Worm (Caenorhabditis elegans) whole organism, late embryonic: ENCODE results near the gene tig-2.

Experiments used
- K09A11.1 ChIP-seq: sonication (generic microtip); optimal IDR thresholded peaks from 2 replicates; lab custom pipeline; 2017; ENCODE audit warnings: antibody characterized with exemption, mild to moderate bottlenecking, missing genetic modification characterization, missing compliant biosample characterization; ENCODE audit not compliant: insufficient read depth
- ama-1 ChIP-seq: fragments of 150-350 bp; optimal IDR thresholded peaks from 2 replicates; lab custom pipeline; 2014
- ceh-31 ChIP-seq: sonication (generic microtip); optimal IDR thresholded peaks from 2 replicates; lab custom pipeline; 2016; ENCODE audit warnings: missing genetic modification characterization, missing compliant biosample characterization
- elt-2 ChIP-seq: sonication (generic microtip); optimal IDR thresholded peaks from 2 replicates; lab custom pipeline; 2016; ENCODE audit warnings: missing genetic modification reagents, missing genetic modification characterization, missing compliant biosample characterization
- fkh-10 ChIP-seq: fragments of 150-350 bp; optimal IDR thresholded peaks from 2 replicates; lab custom pipeline; 2014; ENCODE audit warnings: missing biosample characterization, missing genetic modification reagents, missing genetic modification characterization
- hlh-15 ChIP-seq: sonication (generic microtip); optimal IDR thresholded peaks from 2 replicates; lab custom pipeline; 2016; ENCODE audit warnings: missing genetic modification characterization, missing compliant biosample characterization
- lin-11 ChIP-seq: fragments of 200-800 bp; sonication (Bioruptor generic); optimal IDR thresholded peaks from 2 replicates; lab custom pipeline; 2018; ENCODE audit warnings: mild to moderate bottlenecking, missing genetic modification characterization, missing compliant biosample characterization
- nhr-11 ChIP-seq: fragments of 150-350 bp; optimal IDR thresholded peaks from 2 replicates; lab custom pipeline; 2014; ENCODE audit warnings: missing biosample characterization, missing genetic modification characterization
- pat-9 ChIP-seq: fragments of 200-800 bp; sonication (Bioruptor generic); optimal IDR thresholded peaks from 2 replicates; lab custom pipeline; 2018; ENCODE audit warnings: mild to moderate bottlenecking, missing genetic modification characterization, moderate library complexity, missing compliant biosample characterization
- pha-4 ChIP-seq: fragments of 150-350 bp; optimal IDR thresholded peaks from 2 replicates; lab custom pipeline; 2018; ENCODE audit warnings: missing biosample characterization, missing genetic modification reagents, missing genetic modification characterization
- ref-2 ChIP-seq: sonication (generic microtip); optimal IDR thresholded peaks from 2 replicates; lab custom pipeline; 2016; ENCODE audit warnings: missing genetic modification characterization, missing compliant biosample characterization
- rnt-1 ChIP-seq: sonication (generic microtip); optimal IDR thresholded peaks from 2 replicates; lab custom pipeline; 2016; ENCODE audit warnings: missing genetic modification characterization, missing compliant biosample characterization

ce11 chrV:4777388-4777986, 47.5 kb upstream of the tig-2 start, which contains the start of gene C18G1.1:
- TF ChIP-seq ceh-31 (tag; lab: Kevin White, UChicago) (no peak), pha-4 (no peak), lin-11 (no peak), nhr-11 (tag; lab: Kevin White, UChicago) (no peak), ref-2 (tag; lab: Kevin White, UChicago) (no peak), hlh-15 (tag; lab: Kevin White, UChicago) (no peak), elt-2 (tag; lab: Kevin White, UChicago) (no peak), ama-1 (lab: Kevin White, UChicago) (no peak), fkh-10 (GFP tag; lab: Kevin White, UChicago) (no peak), K09A11.1 (tag; lab: Kevin White, UChicago) (no peak), rnt-1 (tag; lab: Kevin White, UChicago) (peak; percentile 44), pat-9 (no peak)
